Worm (Caenorhabditis elegans) whole organism, early embryonic: ENCODE data around the gene EEED8.12.

Experiments used
- B0310.2 ChIP-seq: sonication (generic microtip); optimal IDR thresholded peaks from 2 replicates; lab custom pipeline; 2016; ENCODE audit warnings: mild to moderate bottlenecking, missing genetic modification characterization, missing compliant biosample characterization
- F13C5.2 ChIP-seq: sonication (generic microtip); optimal IDR thresholded peaks from 2 replicates; lab custom pipeline; 2017; ENCODE audit warnings: mild to moderate bottlenecking, missing genetic modification characterization, inconsistent platforms, missing compliant biosample characterization
- aly-1 ChIP-seq: sonication (generic microtip); optimal IDR thresholded peaks from 2 replicates; lab custom pipeline; 2016; ENCODE audit warnings: missing genetic modification characterization, missing compliant biosample characterization
- ama-1 ChIP-seq: fragments of 150-350 bp; optimal IDR thresholded peaks from 2 replicates; lab custom pipeline; 2014
- ceh-13 ChIP-seq: fragments of 200-800 bp; sonication (Bioruptor generic); optimal IDR thresholded peaks from 2 replicates; lab custom pipeline; 2018; ENCODE audit warnings: mild to moderate bottlenecking, missing genetic modification characterization, missing compliant biosample characterization
- ceh-36 ChIP-seq: sonication (generic microtip); optimal IDR thresholded peaks from 2 replicates; lab custom pipeline; 2016; ENCODE audit warnings: missing genetic modification characterization, inconsistent platforms, missing compliant biosample characterization
- ets-7 ChIP-seq: sonication (generic microtip); optimal IDR thresholded peaks from 2 replicates; lab custom pipeline; 2016; ENCODE audit warnings: missing genotype, missing genetic modification characterization, missing compliant biosample characterization
- flt-1 ChIP-seq: fragments of 200-800 bp; sonication (Bioruptor generic); IDR thresholded peaks from 2 replicates; pipeline ENCODE4 v1.3.6; 2022; ENCODE audit warnings: missing genetic modification characterization, missing compliant biosample characterization
- hmbx-1 ChIP-seq: sonication (generic microtip); optimal IDR thresholded peaks from 2 replicates; lab custom pipeline; 2016; ENCODE audit warnings: mild to moderate bottlenecking, missing genetic modification characterization, missing compliant biosample characterization
- hmg-4 ChIP-seq: fragments of 200-800 bp; sonication (Bioruptor generic); optimal IDR thresholded peaks from 2 replicates; lab custom pipeline; 2018; ENCODE audit warnings: mild to moderate bottlenecking, missing genetic modification characterization, missing compliant biosample characterization
- hnd-1 ChIP-seq: sonication (generic microtip); optimal IDR thresholded peaks from 2 replicates; lab custom pipeline; 2016; ENCODE audit warnings: missing genetic modification characterization, missing compliant biosample characterization
- pes-1 ChIP-seq: fragments of 200-800 bp; sonication (Bioruptor generic); IDR thresholded peaks from 2 replicates; pipeline ENCODE4 v1.3.6; 2022; ENCODE audit warnings: missing genetic modification reagents, missing genetic modification characterization, missing compliant biosample characterization
- scrt-1 ChIP-seq: fragments of 200-800 bp; sonication (Bioruptor generic); IDR thresholded peaks from 2 replicates; pipeline ENCODE4 v1.3.6; 2022; ENCODE audit warnings: missing genetic modification characterization, missing compliant biosample characterization
- sea-1 ChIP-seq: fragments of 200-800 bp; sonication (Bioruptor generic); conservative IDR thresholded peaks from 2 replicates; pipeline ENCODE4 v1.3.6; 2022; ENCODE audit warnings: missing genetic modification characterization, missing compliant biosample characterization
- tbx-11 ChIP-seq: fragments of 200-800 bp; sonication (Bioruptor generic); IDR thresholded peaks from 2 replicates; pipeline ENCODE4 v1.3.6; 2022; ENCODE audit warnings: missing genetic modification characterization, missing compliant biosample characterization
- tbx-37 ChIP-seq: fragments of 200-800 bp; sonication (Bioruptor generic); conservative IDR thresholded peaks from 2 replicates; pipeline ENCODE4 v1.3.6; 2022; ENCODE audit warnings: missing genetic modification reagents, missing genetic modification characterization, missing compliant biosample characterization
- tra-4 ChIP-seq: sonication (generic microtip); optimal IDR thresholded peaks from 2 replicates; lab custom pipeline; 2017; ENCODE audit warnings: missing genetic modification characterization, missing compliant biosample characterization

EEED8.12 gene

DNA sequence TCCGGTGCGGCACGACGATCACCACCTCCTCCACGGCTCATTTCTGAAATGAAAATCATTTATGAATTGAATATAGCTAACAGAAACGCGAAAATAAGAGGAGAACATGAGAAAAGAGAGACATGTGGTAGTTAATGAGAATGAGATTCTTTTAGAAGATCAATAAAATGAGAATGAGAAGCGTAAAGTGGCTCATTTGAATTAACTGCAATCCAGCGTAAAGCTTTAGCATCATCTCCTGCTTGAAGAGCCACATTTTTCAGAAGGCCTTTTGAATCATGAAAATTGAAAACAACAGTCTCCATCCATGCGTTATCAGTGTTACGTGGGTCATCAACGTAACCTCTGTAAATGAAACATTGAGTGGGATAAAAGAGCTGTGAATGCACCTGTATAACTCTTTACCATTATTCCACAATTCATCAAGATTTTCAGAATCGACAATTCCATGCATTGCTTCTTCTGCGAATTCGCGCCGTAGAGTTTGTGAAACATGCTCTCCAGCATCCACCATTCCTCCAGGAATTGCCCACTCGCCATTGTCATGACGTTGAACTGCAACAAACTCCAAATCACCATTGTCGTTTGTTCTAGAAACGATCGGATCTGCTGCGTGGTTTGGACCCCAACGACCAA lies 19.9 kb downstream of the EEED8.12 start, which contains the start of gene rsp-4:
TSS of gene rsp-4 (minus strand) at position 51 of the 636 bp plus-strand sequence.
- TF ChIP-seq ceh-36 (tag; lab: Kevin White, UChicago) = no peak
- no peak for TF ChIP-seq B0310.2 (tag; lab: Kevin White, UChicago)

- TF ChIP-seq ama-1 (no peak), tbx-11 (GFP tag; lab: Robert Waterston, UW) (no peak), flt-1 (GFP tag; lab: Robert Waterston, UW) (no peak), B0310.2 (tag; lab: Kevin White, UChicago) (no peak), tbx-37 (no peak), scrt-1 (no peak), F13C5.2 (tag; lab: Kevin White, UChicago) (no peak), sea-1 (GFP tag; lab: Robert Waterston, UW) (no peak), ceh-36 (tag; lab: Kevin White, UChicago) (no peak), hmbx-1 (tag; lab: Kevin White, UChicago) (no peak), aly-1 (no peak)
Observed at ce11 chrII:5387217-5387616, 21.6 kb downstream of the EEED8.12 start, which contains the start of gene ccpp-6. ccpp-6 (minus strand) TSS chrII:5387317.

DNA sequence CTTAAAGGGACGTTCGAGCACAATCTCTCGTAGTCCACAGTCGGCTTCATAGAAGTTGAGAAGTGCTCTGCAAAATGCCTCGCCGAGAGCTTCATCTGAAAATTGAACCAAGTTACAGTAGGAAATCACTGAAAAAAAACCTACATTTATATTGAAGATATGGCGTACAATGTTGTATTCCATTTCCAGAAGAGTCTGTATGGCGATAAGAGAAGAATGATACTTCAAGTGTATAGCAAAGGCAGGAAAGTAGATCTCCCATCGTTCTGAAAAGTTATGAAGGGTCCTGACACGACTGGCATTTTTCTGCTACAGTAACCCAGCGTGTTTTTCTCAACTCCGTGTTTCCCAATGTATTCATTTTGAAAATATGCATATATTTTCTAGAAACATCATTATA lies 24.5 kb downstream of the EEED8.12 start:
- no peak for TF ChIP-seq scrt-1
- TF ChIP-seq aly-1 = no peak
- TF ChIP-seq pes-1 (GFP tag; lab: Robert Waterston, UW) = no peak
- TF ChIP-seq B0310.2 (tag; lab: Kevin White, UChicago) = no peak
- TF ChIP-seq tbx-37 = no peak
- no peak for TF ChIP-seq ceh-36 (tag; lab: Kevin White, UChicago)
- no peak for TF ChIP-seq hnd-1 (tag; lab: Kevin White, UChicago)
- TF ChIP-seq sea-1 (GFP tag; lab: Robert Waterston, UW) = no peak
- no peak for TF ChIP-seq ets-7
- no peak for TF ChIP-seq tra-4 (tag; lab: Kevin White, UChicago)
- no peak for TF ChIP-seq ceh-13 (GFP tag; lab: Kevin White, UChicago)
- no peak for TF ChIP-seq tbx-11 (GFP tag; lab: Robert Waterston, UW)
- TF ChIP-seq hmg-4 (GFP tag; lab: Kevin White, UChicago) = no peak
- no peak for TF ChIP-seq flt-1 (GFP tag; lab: Robert Waterston, UW)

ce11 chrII:5379614-5380077 lies 29.2 kb downstream of the EEED8.12 start, which contains the start of gene pkc-3:
pkc-3 (plus strand) TSS chrII:5380027.
- TF ChIP-seq tbx-37 = no peak
- TF ChIP-seq ets-7 = no peak
- TF ChIP-seq pes-1 (GFP tag; lab: Robert Waterston, UW) = no peak
- TF ChIP-seq hmg-4 (GFP tag; lab: Kevin White, UChicago) = peak; percentile 41
- TF ChIP-seq ama-1 = no peak

ce11 chrII:5378239-5378521 lies 30.6 kb downstream of the EEED8.12 start:
- TF ChIP-seq hmg-4 (GFP tag; lab: Kevin White, UChicago) (no peak), tbx-37 (no peak), sea-1 (GFP tag; lab: Robert Waterston, UW) (no peak), tbx-11 (GFP tag; lab: Robert Waterston, UW) (no peak), hnd-1 (tag; lab: Kevin White, UChicago) (no peak), scrt-1 (no peak), tra-4 (tag; lab: Kevin White, UChicago) (no peak)

DNA sequence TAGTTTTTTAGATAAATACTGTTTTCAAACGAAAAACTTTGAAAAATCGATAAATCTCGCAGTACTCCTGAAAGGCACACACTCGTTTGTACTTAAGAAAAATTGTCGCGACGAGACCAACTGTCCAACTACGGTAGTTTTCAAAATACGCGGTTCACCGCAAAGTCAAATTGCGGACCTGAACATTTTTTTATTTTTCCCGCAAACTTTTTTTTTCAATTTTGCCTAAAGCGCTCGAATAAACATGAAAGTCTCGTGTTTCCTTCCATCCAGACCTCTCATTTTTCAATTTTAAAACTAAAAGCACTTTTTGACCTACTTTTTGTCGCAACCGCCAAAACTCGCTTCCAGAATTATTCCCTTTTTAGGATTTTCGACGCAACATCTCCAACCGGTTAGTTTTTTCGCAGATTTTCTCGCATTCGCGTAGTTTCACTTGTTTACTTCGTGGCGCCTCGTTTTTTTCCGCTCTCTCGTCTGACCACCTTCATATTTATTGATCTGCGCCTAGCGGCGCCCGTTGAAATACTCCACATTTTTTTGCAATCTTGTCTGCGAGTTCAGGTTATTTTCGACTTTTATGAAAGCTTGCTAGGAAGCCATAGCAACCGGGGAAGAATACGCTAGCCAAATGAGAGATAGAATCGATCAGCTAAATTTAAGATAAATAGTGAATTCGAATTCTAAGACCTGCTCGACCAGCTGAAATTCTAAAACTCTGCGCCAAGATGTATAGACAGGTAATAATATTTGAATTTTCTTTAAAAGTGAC lies 31.2 kb downstream of the EEED8.12 start, which contains the start of gene prdx-2:
TSS of gene prdx-2 (plus strand) at position 729 of the 772 bp plus-strand sequence.
- no peak for TF ChIP-seq tbx-37
- no peak for TF ChIP-seq hmg-4 (GFP tag; lab: Kevin White, UChicago)
- no peak for TF ChIP-seq ets-7
- no peak for TF ChIP-seq aly-1
- no peak for TF ChIP-seq hmbx-1 (tag; lab: Kevin White, UChicago)
- no peak for TF ChIP-seq ama-1
- no peak for TF ChIP-seq pes-1 (GFP tag; lab: Robert Waterston, UW)
- no peak for TF ChIP-seq F13C5.2 (tag; lab: Kevin White, UChicago)

DNA sequence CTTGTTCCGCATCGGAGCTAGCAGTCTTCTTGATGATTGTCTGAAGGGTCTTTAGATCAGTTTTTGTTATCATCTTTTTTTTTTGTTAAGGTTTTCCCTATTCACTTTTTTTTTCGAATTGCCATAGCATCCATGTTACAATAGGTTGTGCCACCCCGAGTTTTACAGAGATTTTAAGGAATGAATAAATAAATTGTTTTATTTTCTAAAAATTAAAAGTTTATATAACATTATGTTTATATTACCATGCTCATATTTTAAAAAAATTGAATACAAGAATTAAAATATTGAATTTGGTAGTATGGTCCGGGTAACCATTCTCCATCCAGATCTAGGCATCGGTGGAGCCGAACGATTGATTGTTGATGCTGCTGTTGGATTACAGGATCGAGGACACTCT lies 33.9 kb downstream of the EEED8.12 start, which contains the start of gene algn-2:
TSS of gene algn-2 (plus strand) at position 301 of the 400 bp plus-strand sequence.
- TF ChIP-seq F13C5.2 (tag; lab: Kevin White, UChicago) = no peak
- no peak for TF ChIP-seq ets-7
- no peak for TF ChIP-seq scrt-1
- TF ChIP-seq tbx-11 (GFP tag; lab: Robert Waterston, UW) = no peak

- TF ChIP-seq tbx-37 = 0 out of 2 replicates have a peak, but pooled peaks have one; percentile 27
- TF ChIP-seq hmg-4 (GFP tag; lab: Kevin White, UChicago) = peak; percentile 20
- TF ChIP-seq pes-1 (GFP tag; lab: Robert Waterston, UW) = no peak
- TF ChIP-seq B0310.2 (tag; lab: Kevin White, UChicago) = no peak
- no peak for TF ChIP-seq tbx-11 (GFP tag; lab: Robert Waterston, UW)
- no peak for TF ChIP-seq aly-1
- TF ChIP-seq flt-1 (GFP tag; lab: Robert Waterston, UW) = 0 out of 2 replicates have a peak, but pooled peaks have one; percentile 54
- TF ChIP-seq F13C5.2 (tag; lab: Kevin White, UChicago) = peak; percentile 36
Observed at ce11 chrII:5373275-5374047, 35.4 kb downstream of the EEED8.12 start, which contains the start of the genes agt-2 and F09E5.3. agt-2 (minus strand) TSS chrII:5373827. F09E5.3 (plus strand) TSS chrII:5373997.
